Worm (Caenorhabditis elegans) whole organism, L1 larva: ENCODE measurements around the gene F11C7.6.
A peak's percentile ranks its signal among the peaks of the same experiment; 100 is the strongest.

Source experiments
- lin-15B ChIP-seq: fragments of 150-350 bp; sonication (generic microtip); optimal IDR thresholded peaks from 3 replicates; lab custom pipeline; 2014; ENCODE audit warnings: missing biosample characterization, missing genetic modification characterization
- nhr-237 ChIP-seq: fragments of 150-350 bp; optimal IDR thresholded peaks from 2 replicates; lab custom pipeline; 2014; ENCODE audit warnings: missing biosample characterization, missing genetic modification characterization
- snpc-4 ChIP-seq: fragments of 150-350 bp; optimal IDR thresholded peaks from 2 replicates; lab custom pipeline; 2014; ENCODE audit warnings: missing biosample characterization, missing genetic modification characterization

ce11 chrX:17392182-17392581 is 9.2 kb upstream of the F11C7.6 start:
- peak; percentile 54 for TF ChIP-seq lin-15B
- no peak for TF ChIP-seq nhr-237 (tag; lab: Kevin White, UChicago)
- TF ChIP-seq snpc-4 (tag; lab: Kevin White, UChicago), result peak; percentile 45
